Worm (Caenorhabditis elegans): ENCODE results near the gene F41G3.10.

Gene F41G3.10

ce11 chrII:6707496-6708260 lies 41.6 kb downstream of the F41G3.10 start (continued):
- peak; percentile 85 for TF ChIP-seq rnt-1 (tag; optimal IDR thresholded peaks at IDR 0.05)
- TF ChIP-seq sptf-1 (tag; optimal IDR thresholded peaks at IDR 0.05) = no peak
- TF ChIP-seq ztf-4 (tag; optimal IDR thresholded peaks at IDR 0.05) = no peak
- no peak for TF ChIP-seq aly-2 (tag; optimal IDR thresholded peaks at IDR 0.05)
- no peak for TF ChIP-seq hpl-2 (GFP tag; optimal IDR thresholded peaks at IDR 0.05)
- TF ChIP-seq nhr-20 (tag; optimal IDR thresholded peaks at IDR 0.05) = peak; percentile 3
- TF ChIP-seq mef-2 (tag; optimal IDR thresholded peaks at IDR 0.05) = no peak
- no peak for TF ChIP-seq sup-37 (GFP tag; optimal IDR thresholded peaks at IDR 0.05)
- no peak for TF ChIP-seq pax-3 (tag; optimal IDR thresholded peaks at IDR 0.05)
- TF ChIP-seq C16A3.4 (tag; optimal IDR thresholded peaks at IDR 0.05) = no peak
- TF ChIP-seq nhr-71 (tag; optimal IDR thresholded peaks at IDR 0.05) = peak; percentile 74
- peak; percentile 3 for TF ChIP-seq lin-13 (GFP tag; optimal IDR thresholded peaks at IDR 0.05)
- peak; percentile 5 for TF ChIP-seq irx-1 (tag; optimal IDR thresholded peaks at IDR 0.05)
- peak; percentile 5 for TF ChIP-seq unc-86 (tag; optimal IDR thresholded peaks at IDR 0.05)
- TF ChIP-seq alr-1 (tag; optimal IDR thresholded peaks at IDR 0.05; ENCODE audit: borderline replicate concordance) = no peak
- no peak for TF ChIP-seq grh-1 (GFP tag; IDR thresholded peaks at IDR 0.05)
- TF ChIP-seq aha-1 (tag; optimal IDR thresholded peaks at IDR 0.05) = no peak
- TF ChIP-seq ama-1 (optimal IDR thresholded peaks at IDR 0.05) = no peak
- TF ChIP-seq nhr-237 (tag; optimal IDR thresholded peaks at IDR 0.05) = no peak
- TF ChIP-seq nhr-85 (tag) = no peak
- TF ChIP-seq nhr-77 (tag; optimal IDR thresholded peaks at IDR 0.05) = no peak
- peak; percentile 20 for TF ChIP-seq swsn-7 (tag; optimal IDR thresholded peaks at IDR 0.05)
- TF ChIP-seq lin-35 (GFP tag; optimal IDR thresholded peaks at IDR 0.05) = peak in 1 of 2 experiments; percentile 2
- TF ChIP-seq ets-5 (GFP tag; IDR thresholded peaks at IDR 0.05) = no peak
- TF ChIP-seq efl-3 (GFP tag; optimal IDR thresholded peaks at IDR 0.05) = no peak
- no peak for TF ChIP-seq isw-1 (GFP tag; IDR thresholded peaks at IDR 0.05)
- no peak for TF ChIP-seq ces-1 (GFP tag; optimal IDR thresholded peaks at IDR 0.05)
- no peak for TF ChIP-seq ceh-8 (GFP tag; optimal IDR thresholded peaks at IDR 0.05)
- peak; percentile 85 for TF ChIP-seq lin-39 (tag; optimal IDR thresholded peaks at IDR 0.05)
- no peak for TF ChIP-seq fos-1 (tag; optimal IDR thresholded peaks at IDR 0.05)
- TF ChIP-seq snu-23 (GFP tag; optimal IDR thresholded peaks at IDR 0.05) = peak; percentile 28
- TF ChIP-seq hlh-17 (GFP tag; optimal IDR thresholded peaks at IDR 0.05; ENCODE audit: borderline replicate concordance) = no peak
- peak in 1 of 2 experiments; percentile 33 for TF ChIP-seq lsy-2 (tag; optimal IDR thresholded peaks at IDR 0.05)

DNA sequence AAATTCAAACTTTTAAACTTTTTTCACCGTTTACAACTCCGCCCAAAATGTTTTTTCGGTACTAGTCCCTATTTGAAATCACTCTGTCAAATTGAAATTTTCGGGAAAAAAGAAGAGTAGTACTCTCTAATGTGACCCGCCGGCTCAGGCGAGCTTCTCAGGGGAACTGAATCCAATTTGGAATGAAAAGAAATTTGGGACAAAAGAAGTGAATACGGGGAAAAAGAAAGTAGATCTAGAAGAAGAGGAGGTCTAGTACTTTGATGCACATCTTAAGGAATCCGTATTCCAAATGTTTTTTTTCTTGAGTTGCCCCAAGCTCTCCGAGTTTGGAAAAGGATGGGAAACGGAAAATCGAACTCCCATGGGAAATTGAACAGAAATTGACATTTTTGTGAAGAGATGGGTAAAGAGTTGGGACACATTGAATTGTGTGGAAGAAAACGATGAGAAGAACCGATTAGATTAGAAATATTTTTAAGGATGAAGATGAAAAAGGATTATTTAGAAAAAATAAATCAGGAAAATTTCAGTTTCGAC lies 42.7 kb downstream of the F41G3.10 start:
- no peak for TF ChIP-seq mdl-1 (tag; optimal IDR thresholded peaks at IDR 0.05)
- TF ChIP-seq ztf-4 (tag; optimal IDR thresholded peaks at IDR 0.05) = no peak
- TF ChIP-seq elt-2 (tag; optimal IDR thresholded peaks at IDR 0.05) = no peak
- no peak for TF ChIP-seq mep-1 (tag; optimal IDR thresholded peaks at IDR 0.05)
- no peak for TF ChIP-seq nhr-11 (tag; optimal IDR thresholded peaks at IDR 0.05)
- no peak for TF ChIP-seq aha-1 (tag; optimal IDR thresholded peaks at IDR 0.05)
- no peak for TF ChIP-seq jun-1 (tag; optimal IDR thresholded peaks at IDR 0.05)
- TF ChIP-seq pax-3 (tag; optimal IDR thresholded peaks at IDR 0.05) = no peak
- no peak for TF ChIP-seq fkh-8 (tag; optimal IDR thresholded peaks at IDR 0.05)
- TF ChIP-seq fkh-10 (GFP tag; optimal IDR thresholded peaks at IDR 0.05) = peak; percentile 39
- TF ChIP-seq nhr-90 (tag; optimal IDR thresholded peaks at IDR 0.05; ENCODE audit: poor library complexity) = no peak
- TF ChIP-seq lin-35 (GFP tag; optimal IDR thresholded peaks at IDR 0.05) = no peak
- peak; percentile 21 for TF ChIP-seq tbx-2 (tag; optimal IDR thresholded peaks at IDR 0.05)
- no peak for TF ChIP-seq dpl-1 (GFP tag; optimal IDR thresholded peaks at IDR 0.05)
- TF ChIP-seq lin-14 (GFP tag; optimal IDR thresholded peaks at IDR 0.05) = peak; percentile 64
- no peak for TF ChIP-seq ceh-63 (GFP tag; optimal IDR thresholded peaks at IDR 0.05)

All from whole organism, L1 larva.